Worm (Caenorhabditis elegans): ENCODE results near the gene sfxn-5.

sfxn-5 gene

DNA sequence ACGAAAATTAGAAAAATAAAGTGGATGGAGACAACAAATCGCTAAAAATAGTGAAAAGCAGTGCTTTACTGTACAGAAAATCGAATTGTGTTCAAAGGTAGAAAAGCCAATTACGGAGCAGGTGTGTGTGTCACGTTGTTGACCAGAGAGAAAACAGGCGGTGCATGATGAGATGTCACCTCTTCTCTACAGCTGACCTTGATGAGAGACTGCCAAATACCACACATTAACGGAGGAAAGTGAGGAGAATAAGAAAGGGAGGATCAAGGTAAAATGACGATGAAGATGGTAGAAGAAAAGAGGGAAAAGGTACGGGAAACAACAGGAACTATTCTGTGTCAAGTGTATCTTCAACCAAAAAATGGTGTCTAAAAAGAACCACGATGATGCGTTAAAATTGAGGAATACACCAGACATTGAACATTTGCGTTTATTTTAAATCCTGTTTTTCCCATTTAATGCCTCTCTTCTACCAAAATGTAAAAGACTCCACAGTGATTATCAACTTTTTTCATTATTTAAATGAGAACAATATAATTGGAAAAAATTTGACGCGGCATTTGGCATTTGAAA lies 5.6 kb downstream of the sfxn-5 start (continued):
- TF ChIP-seq efl-1 (optimal IDR thresholded peaks at IDR 0.05) (no peak), efl-1 (GFP tag; optimal IDR thresholded peaks at IDR 0.05 in 1 of 2) (peak in 1 of 2 experiments; percentile 92), blmp-1 (tag; optimal IDR thresholded peaks at IDR 0.05) (peak; percentile 93), fkh-4 (tag; optimal IDR thresholded peaks at IDR 0.05; ENCODE audit: borderline replicate concordance) (no peak), pag-3 (tag; optimal IDR thresholded peaks at IDR 0.05; ENCODE audit: borderline replicate concordance, insufficient read depth) (no peak), ztf-4 (tag; optimal IDR thresholded peaks at IDR 0.05) (no peak), ceh-82 (tag; optimal IDR thresholded peaks at IDR 0.05) (no peak), sup-37 (GFP tag; optimal IDR thresholded peaks at IDR 0.05) (no peak), sox-4 (tag; optimal IDR thresholded peaks at IDR 0.05) (no peak), nhr-11 (tag; optimal IDR thresholded peaks at IDR 0.05) (no peak)

ce11 chrII:8093914-8094313 lies 10.9 kb downstream of the sfxn-5 start:
- TF ChIP-seq blmp-1 (tag; optimal IDR thresholded peaks at IDR 0.05) (peak; percentile 58), swsn-7 (tag; optimal IDR thresholded peaks at IDR 0.05) (no peak)

DNA sequence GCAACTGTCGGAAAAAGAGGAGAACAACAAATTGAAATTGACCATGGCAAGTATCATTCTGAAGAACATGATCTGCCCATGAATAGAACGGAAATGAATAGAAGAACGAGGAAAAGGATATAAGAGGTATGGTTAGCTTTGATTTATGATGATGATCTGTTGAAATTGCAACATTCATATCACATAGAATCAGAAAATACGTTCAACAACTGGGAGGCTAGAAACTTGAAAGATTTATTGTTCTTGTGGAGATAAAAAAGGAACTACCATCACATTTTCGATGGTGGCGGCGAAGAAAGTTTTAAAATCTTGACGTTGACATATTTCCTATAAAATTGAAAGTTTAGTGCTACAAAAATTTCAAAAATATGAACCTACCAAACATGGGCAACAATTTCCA lies 11.6 kb downstream of the sfxn-5 start:
- TF ChIP-seq lin-15B (tag; optimal IDR thresholded peaks at IDR 0.05), result no peak
- no peak for TF ChIP-seq nhr-11 (tag; optimal IDR thresholded peaks at IDR 0.05)
- TF ChIP-seq mef-2 (tag; optimal IDR thresholded peaks at IDR 0.05), result no peak
- TF ChIP-seq ets-5 (GFP tag; IDR thresholded peaks at IDR 0.05), result no peak
- TF ChIP-seq swsn-7 (tag; optimal IDR thresholded peaks at IDR 0.05), result no peak
- no peak for TF ChIP-seq unc-98 (GFP tag; IDR thresholded peaks at IDR 0.05)
- no peak for TF ChIP-seq ztf-4 (tag; optimal IDR thresholded peaks at IDR 0.05)
- no peak for TF ChIP-seq hpl-2 (GFP tag; optimal IDR thresholded peaks at IDR 0.05)
- TF ChIP-seq nhr-19 (GFP tag; conservative IDR thresholded peaks at IDR 0.05), result no peak
- no peak for TF ChIP-seq ama-1 (optimal IDR thresholded peaks at IDR 0.05)

- no peak for TF ChIP-seq sptf-1 (tag; optimal IDR thresholded peaks at IDR 0.05)
- TF ChIP-seq efl-1 (optimal IDR thresholded peaks at IDR 0.05), result no peak
- TF ChIP-seq efl-1 (GFP tag; optimal IDR thresholded peaks at IDR 0.05 in 1 of 2), result peak in 1 of 2 experiments; percentile 60
- peak; percentile 21 for TF ChIP-seq blmp-1 (tag; optimal IDR thresholded peaks at IDR 0.05)
Measured at ce11 chrII:8092537-8092936, 12.3 kb downstream of the sfxn-5 start, which contains the start of gene ltd-1. Gene ltd-1 (minus strand): TSS chrII:8092754.

ce11 chrII:8091528-8091927 lies 13.3 kb downstream of the sfxn-5 start:
- TF ChIP-seq nhr-90 (tag; optimal IDR thresholded peaks at IDR 0.05; ENCODE audit: poor library complexity) (peak; percentile 85), hlh-17 (GFP tag; optimal IDR thresholded peaks at IDR 0.05; ENCODE audit: borderline replicate concordance) (no peak), nhr-20 (tag; optimal IDR thresholded peaks at IDR 0.05) (peak; percentile 79), pag-3 (tag; optimal IDR thresholded peaks at IDR 0.05; ENCODE audit: borderline replicate concordance, insufficient read depth) (no peak), tbx-2 (tag; optimal IDR thresholded peaks at IDR 0.05) (peak; percentile 51), rnt-1 (tag; optimal IDR thresholded peaks at IDR 0.05) (peak; percentile 83), snu-23 (GFP tag; optimal IDR thresholded peaks at IDR 0.05) (peak; percentile 83), elt-3 (tag; optimal IDR thresholded peaks at IDR 0.05) (peak in 4 of 6 experiments; percentile 4 to 41 (median 32)), skn-1 (tag; optimal IDR thresholded peaks at IDR 0.05) (peak; percentile 67), snpc-4 (tag; optimal IDR thresholded peaks at IDR 0.05) (peak; percentile 98), swsn-7 (tag; optimal IDR thresholded peaks at IDR 0.05) (peak; percentile 78), nhr-19 (GFP tag; conservative IDR thresholded peaks at IDR 0.05) (peak; percentile 85), ama-1 (optimal IDR thresholded peaks at IDR 0.05) (peak; percentile 73), lin-14 (GFP tag; optimal IDR thresholded peaks at IDR 0.05) (peak; percentile 82), ztf-4 (tag; optimal IDR thresholded peaks at IDR 0.05) (no peak), xbp-1 (tag; optimal IDR thresholded peaks at IDR 0.05) (peak; percentile 63), fos-1 (tag; optimal IDR thresholded peaks at IDR 0.05) (peak; percentile 41), mep-1 (tag; optimal IDR thresholded peaks at IDR 0.05) (no peak), zag-1 (tag; optimal IDR thresholded peaks at IDR 0.05) (no peak), mdl-1 (tag; optimal IDR thresholded peaks at IDR 0.05) (no peak), C34B4.2 (tag; optimal IDR thresholded peaks at IDR 0.05) (no peak), egl-27 (tag; optimal IDR thresholded peaks at IDR 0.05) (peak in 1 of 2 experiments; percentile 6), unc-130 (tag; optimal IDR thresholded peaks at IDR 0.05) (peak; percentile 8), ceh-8 (GFP tag; optimal IDR thresholded peaks at IDR 0.05) (peak; percentile 12), dpl-1 (GFP tag; optimal IDR thresholded peaks at IDR 0.05) (peak; percentile 46 to 57 (median 57)), lin-35 (GFP tag; optimal IDR thresholded peaks at IDR 0.05) (peak; percentile 49 to 71), nhr-47 (tag; optimal IDR thresholded peaks at IDR 0.05) (peak; percentile 84), mab-9 (GFP tag; IDR thresholded peaks at IDR 0.05) (peak; percentile 38; the same call in 1 of the 2 replicates), tlp-1 (tag; optimal IDR thresholded peaks at IDR 0.05) (no peak)

Measured in whole organism, L1 larva.